Fruit fly (Drosophila melanogaster) whole organism, embryonic: Measurements from ENCODE around the gene fan.

Experiments
- Antp ChIP-seq: fragments of 200-800 bp; sonication (Bioruptor generic); optimal IDR thresholded peaks from 3 replicates; lab custom pipeline; 2016; ENCODE audit warnings: missing biosample characterization, missing genetic modification characterization
- Asciz ChIP-seq: fragments of 200-800 bp; sonication (Bioruptor generic); optimal IDR thresholded peaks from 2 replicates; lab custom pipeline; 2017; ENCODE audit warnings: missing biosample characterization, mild to moderate bottlenecking, missing genetic modification characterization, missing genetic modification reagents
- Awh ChIP-seq: fragments of 200-800 bp; sonication (Bioruptor generic); IDR thresholded peaks from 2 replicates; pipeline ENCODE4, ENCODE4 v1.3.6; 2022; ENCODE audit warnings: missing biosample characterization, missing genetic modification characterization
- B-H2 ChIP-seq: fragments of 200-800 bp; sonication (Bioruptor generic); optimal IDR thresholded peaks from 2 replicates; lab custom pipeline; 2018; ENCODE audit warnings: missing biosample characterization, mild to moderate bottlenecking, missing genetic modification characterization
- Blimp-1 ChIP-seq: fragments of 200-800 bp; sonication (Bioruptor generic); optimal IDR thresholded peaks from 3 replicates; lab custom pipeline; 2018; ENCODE audit warnings: missing biosample characterization, missing genetic modification characterization, mild to moderate bottlenecking, moderate library complexity, missing genetic modification reagents
- CG10209 ChIP-seq: fragments of 200-800 bp; sonication (Bioruptor generic); optimal IDR thresholded peaks from 3 replicates; lab custom pipeline; 2017; ENCODE audit warnings: missing biosample characterization, mild to moderate bottlenecking, missing genetic modification characterization, missing genetic modification reagents
- CG10267 ChIP-seq: fragments of 200-800 bp; sonication (Bioruptor generic); optimal IDR thresholded peaks from 2 replicates; lab custom pipeline; 2018; ENCODE audit warnings: missing biosample characterization, mild to moderate bottlenecking, missing genetic modification characterization, moderate library complexity
- CG12155 ChIP-seq: fragments of 200-800 bp; sonication (Bioruptor generic); optimal IDR thresholded peaks from 3 replicates; lab custom pipeline; 2016; ENCODE audit warnings: missing biosample characterization, missing genetic modification characterization
- CG12659 ChIP-seq: fragments of 200-800 bp; sonication (Bioruptor generic); optimal IDR thresholded peaks from 3 replicates; lab custom pipeline; 2017; ENCODE audit warnings: mild to moderate bottlenecking, missing biosample characterization, missing genetic modification reagents, missing genetic modification characterization
- CG12744 ChIP-seq: fragments of 200-800 bp; sonication (Bioruptor generic); optimal IDR thresholded peaks from 2 replicates; lab custom pipeline; 2016; ENCODE audit warnings: missing biosample characterization, missing genetic modification characterization
- CG13123 ChIP-seq: fragments of 200-800 bp; sonication (Bioruptor generic); optimal IDR thresholded peaks from 2 replicates; lab custom pipeline; 2016; ENCODE audit warnings: missing biosample characterization, missing genetic modification characterization
- CG14860 ChIP-seq: fragments of 200-800 bp; sonication (Bioruptor generic); IDR thresholded peaks from 3 replicates; pipeline ENCODE4 v1.3.6; 2022; ENCODE audit warnings: missing biosample characterization, missing genetic modification characterization; ENCODE audit not compliant: partially characterized antibody
- CG15514 ChIP-seq: fragments of 200-800 bp; sonication (Bioruptor generic); optimal IDR thresholded peaks from 3 replicates; lab custom pipeline; 2017; ENCODE audit warnings: missing biosample characterization, missing genetic modification characterization, mild to moderate bottlenecking, moderate library complexity, missing genetic modification reagents
- CG2116 ChIP-seq: fragments of 200-800 bp; sonication (Bioruptor generic); optimal IDR thresholded peaks from 3 replicates; lab custom pipeline; 2018; ENCODE audit warnings: missing biosample characterization, mild to moderate bottlenecking, missing genetic modification characterization
- CG2202 ChIP-seq: fragments of 200-800 bp; sonication (Bioruptor generic); optimal IDR thresholded peaks from 2 replicates; lab custom pipeline; 2018; ENCODE audit warnings: missing biosample characterization, mild to moderate bottlenecking, missing genetic modification characterization
- CG2712 ChIP-seq: fragments of 200-800 bp; optimal IDR thresholded peaks from 3 replicates; lab custom pipeline; 2019; ENCODE audit warnings: missing biosample characterization, mild to moderate bottlenecking, missing genetic modification characterization, moderate library complexity
- CG31224 ChIP-seq: fragments of 200-800 bp; sonication (Bioruptor generic); IDR thresholded peaks from 2 replicates; pipeline ENCODE4 v1.3.6; 2022; ENCODE audit warnings: missing biosample characterization, missing genetic modification characterization
- CG34224 ChIP-seq: fragments of 200-800 bp; sonication (Bioruptor generic); IDR thresholded peaks from 3 replicates; pipeline ENCODE4 v1.3.6; 2022; ENCODE audit warnings: missing biosample characterization, missing genetic modification characterization; ENCODE audit not compliant: partially characterized antibody
- CG4820 ChIP-seq: fragments of 200-800 bp; sonication (Bioruptor generic); optimal IDR thresholded peaks from 3 replicates; lab custom pipeline; 2016; ENCODE audit warnings: missing biosample characterization, missing genetic modification characterization
- CG6689 ChIP-seq: fragments of 200-800 bp; sonication (Bioruptor generic); IDR thresholded peaks from 2 replicates; pipeline ENCODE4 v1.3.6; 2022; ENCODE audit warnings: missing biosample characterization, missing genetic modification characterization
- CG7271 ChIP-seq: fragments of 200-800 bp; sonication (Bioruptor generic); optimal IDR thresholded peaks from 2 replicates; lab custom pipeline; 2018; ENCODE audit warnings: missing biosample characterization, mild to moderate bottlenecking, missing genetic modification characterization, moderate library complexity
- CG7556 ChIP-seq: fragments of 200-800 bp; sonication (Bioruptor generic); optimal IDR thresholded peaks from 2 replicates; lab custom pipeline; 2017; ENCODE audit warnings: missing biosample characterization, mild to moderate bottlenecking, missing genetic modification characterization
- CkIIα-i1 ChIP-seq: fragments of 200-800 bp; sonication (Bioruptor generic); IDR thresholded peaks from 2 replicates; pipeline ENCODE4 v1.3.6; 2022; ENCODE audit warnings: missing biosample characterization, missing genetic modification characterization
- D19A ChIP-seq: fragments of 200-800 bp; optimal IDR thresholded peaks from 3 replicates; lab custom pipeline; 2019; ENCODE audit warnings: missing biosample characterization, mild to moderate bottlenecking, missing genetic modification characterization, moderate library complexity
- Dip2 ChIP-seq: fragments of 200-800 bp; sonication (Bioruptor generic); IDR thresholded peaks from 2 replicates; pipeline ENCODE4 v1.3.6; 2022; ENCODE audit warnings: missing biosample characterization, missing genetic modification characterization
- Fer1 ChIP-seq: fragments of 200-800 bp; sonication (Bioruptor generic); optimal IDR thresholded peaks from 2 replicates; lab custom pipeline; 2017; ENCODE audit warnings: missing biosample characterization, mild to moderate bottlenecking, missing genetic modification characterization
- H15 ChIP-seq: fragments of 200-800 bp; sonication (Bioruptor generic); IDR thresholded peaks from 3 replicates; pipeline ENCODE4 v1.3.6; 2022; ENCODE audit warnings: missing biosample characterization, missing genetic modification characterization
- Hey ChIP-seq: fragments of 200-800 bp; sonication (Bioruptor generic); optimal IDR thresholded peaks from 3 replicates; lab custom pipeline; 2018; ENCODE audit warnings: missing biosample characterization, mild to moderate bottlenecking, missing genetic modification characterization
- Hmx ChIP-seq: fragments of 200-800 bp; sonication (Bioruptor generic); optimal IDR thresholded peaks from 2 replicates; lab custom pipeline; 2016; ENCODE audit warnings: missing biosample characterization, missing genetic modification characterization
- Mrtf ChIP-seq: fragments of 200-800 bp; sonication (Bioruptor generic); IDR thresholded peaks from 3 replicates; pipeline ENCODE4 v1.3.6; 2022; ENCODE audit warnings: missing biosample characterization, missing genetic modification characterization
- NC2β ChIP-seq: fragments of 200-800 bp; sonication (Bioruptor generic); optimal IDR thresholded peaks from 2 replicates; lab custom pipeline; 2016; ENCODE audit warnings: missing biosample characterization, missing genetic modification characterization
- Side ChIP-seq: fragments of 200-800 bp; sonication (Bioruptor generic); optimal IDR thresholded peaks from 2 replicates; lab custom pipeline; 2016; ENCODE audit warnings: missing biosample characterization, missing genetic modification characterization
- Usf ChIP-seq: fragments of 200-800 bp; sonication (Bioruptor generic); optimal IDR thresholded peaks from 2 replicates; lab custom pipeline; 2017; ENCODE audit warnings: missing genotype, missing biosample characterization, missing genetic modification characterization
- Vsx1 ChIP-seq: fragments of 200-800 bp; sonication (Bioruptor generic); optimal IDR thresholded peaks from 2 replicates; lab custom pipeline; 2017; ENCODE audit warnings: missing biosample characterization, mild to moderate bottlenecking, missing genetic modification characterization, missing genetic modification reagents
- YL-1 ChIP-seq: fragments of 200-800 bp; sonication (Bioruptor generic); optimal IDR thresholded peaks from 3 replicates; lab custom pipeline; 2017; ENCODE audit warnings: missing biosample characterization, mild to moderate bottlenecking, missing genetic modification characterization
- bcd ChIP-seq: fragments of 200-800 bp; sonication (Bioruptor generic); optimal IDR thresholded peaks from 2 replicates; lab custom pipeline; 2017; ENCODE audit warnings: missing biosample characterization, mild to moderate bottlenecking, missing genetic modification characterization
- bigmax ChIP-seq: fragments of 200-800 bp; sonication (Bioruptor generic); optimal IDR thresholded peaks from 2 replicates; lab custom pipeline; 2018; ENCODE audit warnings: missing biosample characterization, mild to moderate bottlenecking, missing genetic modification characterization
- cato ChIP-seq: fragments of 200-800 bp; sonication (Bioruptor generic); optimal IDR thresholded peaks from 2 replicates; lab custom pipeline; 2016; ENCODE audit warnings: missing biosample characterization, missing genetic modification characterization, borderline replicate concordance
- ci ChIP-seq: fragments of 200-800 bp; sonication (Bioruptor generic); IDR thresholded peaks from 3 replicates; pipeline ENCODE4 v1.3.6; 2022; ENCODE audit warnings: missing biosample characterization, missing genetic modification characterization
- exex ChIP-seq: fragments of 200-800 bp; sonication (Bioruptor generic); optimal IDR thresholded peaks from 4 replicates; lab custom pipeline; 2018; ENCODE audit warnings: missing biosample characterization, mild to moderate bottlenecking, missing genetic modification characterization, moderate library complexity
- insv ChIP-seq, 2 experiments: fragments of 200-800 bp; sonication (Bioruptor generic); optimal IDR thresholded peaks; 3 replicates each; lab custom pipeline; 2016 to 2018; ENCODE audit warnings: missing biosample characterization in 2 of 2, missing genetic modification characterization in 2 of 2
- jigr1 ChIP-seq: fragments of 200-800 bp; sonication (Bioruptor generic); IDR thresholded peaks from 3 replicates; pipeline ENCODE4 v1.3.6; 2022; ENCODE audit warnings: missing biosample characterization, missing genetic modification characterization
- kni ChIP-seq: fragments of 200-800 bp; sonication (Bioruptor generic); optimal IDR thresholded peaks from 3 replicates; lab custom pipeline; 2017; ENCODE audit warnings: mild to moderate bottlenecking, missing biosample characterization, missing genetic modification reagents, missing genetic modification characterization
- lbe ChIP-seq: fragments of 200-800 bp; sonication (Bioruptor generic); optimal IDR thresholded peaks from 2 replicates; lab custom pipeline; 2016; ENCODE audit warnings: missing biosample characterization, mild to moderate bottlenecking, missing genetic modification characterization
- nau ChIP-seq: fragments of 200-800 bp; sonication (Bioruptor generic); optimal IDR thresholded peaks from 3 replicates; lab custom pipeline; 2017; ENCODE audit warnings: missing biosample characterization, mild to moderate bottlenecking, missing genetic modification characterization, missing genetic modification reagents
- p53 ChIP-seq: fragments of 200-800 bp; sonication (Bioruptor generic); optimal IDR thresholded peaks from 2 replicates; lab custom pipeline; 2016; ENCODE audit warnings: missing biosample characterization, missing genetic modification characterization
- pros ChIP-seq: fragments of 200-800 bp; sonication (Bioruptor generic); optimal IDR thresholded peaks from 3 replicates; lab custom pipeline; 2019; ENCODE audit warnings: missing biosample characterization, mild to moderate bottlenecking, missing genetic modification characterization, moderate library complexity
- vnd ChIP-seq: fragments of 200-800 bp; sonication (Bioruptor generic); IDR thresholded peaks from 3 replicates; pipeline ENCODE4 v1.3.6; 2022; ENCODE audit warnings: missing biosample characterization, missing genetic modification characterization; ENCODE audit not compliant: partially characterized antibody
- wor ChIP-seq: fragments of 200-800 bp; sonication (Bioruptor generic); IDR thresholded peaks from 2 replicates; pipeline ENCODE4 v1.3.6; 2022; ENCODE audit warnings: missing biosample characterization, missing genetic modification characterization

fan gene

dm6 chr3L:8153206-8153996 lies 44.5 kb downstream of the fan start (continued):
- TF ChIP-seq CG14860 (GFP tag; lab: Robert Waterston, UW) (no peak), nau (GFP tag; lab: Kevin White, UChicago) (peak; percentile 62), Usf (GFP tag; lab: Kevin White, UChicago) (no peak), CG6689 (GFP tag; lab: Robert Waterston, UW) (peak; percentile 51), CG4820 (peak; percentile 56), CkIIα-i1 (GFP tag; lab: Robert Waterston, UW) (no peak), p53 (GFP tag; lab: Kevin White, UChicago) (no peak), Dip2 (GFP tag; lab: Robert Waterston, UW) (no peak), CG7556 (GFP tag; lab: Kevin White, UChicago) (no peak), Side (GFP tag; lab: Kevin White, UChicago) (peak; percentile 26), NC2β (GFP tag; lab: Kevin White, UChicago) (peak; percentile 10), wor (GFP tag; lab: Robert Waterston, UW) (peak; percentile 39; the same call in 1 of the 2 replicates), kni (no peak), insv (GFP tag; optimal IDR thresholded peaks at IDR 0.05; lab: Kevin White, UChicago) (no peak), Awh (GFP tag; lab: Robert Waterston, UW) (peak; percentile 47; the same call in 1 of the 2 replicates), H15 (peak; percentile 53; the same call in 1 of the 3 replicates), Fer1 (GFP tag; lab: Kevin White, UChicago) (peak; percentile 48), Vsx1 (GFP tag; lab: Kevin White, UChicago) (no peak), pros (GFP tag; lab: Kevin White, UChicago) (no peak), CG2202 (tag; lab: Kevin White, UChicago) (no peak), CG10209 (GFP tag; lab: Kevin White, UChicago) (peak; percentile 58), Hey (tag; lab: Kevin White, UChicago) (no peak), YL-1 (GFP tag; lab: Kevin White, UChicago) (no peak), B-H2 (GFP tag; lab: Kevin White, UChicago) (no peak), ci (GFP tag; lab: Robert Waterston, UW) (peak; percentile 91), bcd (GFP tag; lab: Kevin White, UChicago) (peak; percentile 41), lbe (no peak), CG2116 (peak; percentile 5), vnd (GFP tag; lab: Robert Waterston, UW) (no peak), CG15514 (GFP tag; lab: Kevin White, UChicago) (peak; percentile 29), Antp (GFP tag; lab: Kevin White, UChicago) (peak; percentile 32), Hmx (no peak), bigmax (GFP tag; lab: Kevin White, UChicago) (no peak), Asciz (GFP tag; lab: Kevin White, UChicago) (peak; percentile 65), CG34224 (GFP tag; lab: Robert Waterston, UW) (no peak), CG12744 (no peak), Mrtf (GFP tag; lab: Robert Waterston, UW) (peak; percentile 53; the same call in 1 of the 3 replicates), exex (tag; lab: Kevin White, UChicago) (no peak), CG31224 (GFP tag; lab: Robert Waterston, UW) (no peak), CG12659 (GFP tag; lab: Kevin White, UChicago) (peak; percentile 58), Blimp-1 (GFP tag; lab: Kevin White, UChicago) (peak; percentile 65), CG7271 (tag; lab: Kevin White, UChicago) (no peak), D19A (peak; percentile 61), CG13123 (GFP tag; lab: Kevin White, UChicago) (no peak), CG10267 (tag; lab: Kevin White, UChicago) (peak; percentile 35), jigr1 (GFP tag; lab: Robert Waterston, UW) (no peak), CG12155 (no peak), cato (GFP tag; lab: Kevin White, UChicago) (peak; percentile 45), CG2712 (tag; lab: Kevin White, UChicago) (peak; percentile 33)
